Worm (Caenorhabditis elegans) whole organism, young adult: ENCODE results near the gene ebax-1.

Source experiments
- C06A6.2 ChIP-seq: fragments of 200-800 bp; sonication (Bioruptor generic); conservative IDR thresholded peaks from 2 replicates; pipeline ENCODE4 v1.3.6; 2022; ENCODE audit warnings: missing genetic modification characterization, missing compliant biosample characterization
- C17E4.6 ChIP-seq: fragments of 200-800 bp; sonication (Bioruptor generic); IDR thresholded peaks from 2 replicates; pipeline ENCODE4 v1.3.6; 2022; ENCODE audit warnings: missing genetic modification reagents, missing genetic modification characterization, missing compliant biosample characterization
- D2030.7 ChIP-seq: fragments of 200-800 bp; sonication (Bioruptor generic); IDR thresholded peaks from 2 replicates; pipeline ENCODE4 v1.3.6; 2022; ENCODE audit warnings: missing genetic modification reagents, missing genetic modification characterization, missing compliant biosample characterization
- F23B12.7 ChIP-seq: sonication (generic microtip); optimal IDR thresholded peaks from 2 replicates; lab custom pipeline; 2017; ENCODE audit warnings: missing genetic modification characterization, mild to moderate bottlenecking, missing compliant biosample characterization, antibody characterized with exemption, moderate library complexity; ENCODE audit not compliant: insufficient read depth
- F57A8.1 ChIP-seq: fragments of 200-800 bp; sonication (Bioruptor generic); optimal IDR thresholded peaks from 2 replicates; lab custom pipeline; 2018; ENCODE audit warnings: mild to moderate bottlenecking, missing genetic modification characterization, moderate library complexity, missing compliant biosample characterization
- Y53F4B.3 ChIP-seq: fragments of 200-800 bp; sonication (Bioruptor generic); IDR thresholded peaks from 2 replicates; pipeline ENCODE4 v1.3.6; 2022; ENCODE audit warnings: missing genetic modification reagents, missing genetic modification characterization, missing compliant biosample characterization
- ZK185.1 ChIP-seq: sonication (generic microtip); optimal IDR thresholded peaks from 2 replicates; lab custom pipeline; 2016; ENCODE audit warnings: mild to moderate bottlenecking, missing genetic modification characterization, missing compliant biosample characterization; ENCODE audit not compliant: poor library complexity, severe bottlenecking
- attf-5 ChIP-seq: fragments of 200-800 bp; sonication (Bioruptor generic); optimal IDR thresholded peaks from 2 replicates; lab custom pipeline; 2018; ENCODE audit warnings: mild to moderate bottlenecking, missing genetic modification characterization, missing compliant biosample characterization
- attf-6 ChIP-seq: fragments of 200-800 bp; sonication (Bioruptor generic); IDR thresholded peaks from 2 replicates; pipeline ENCODE4 v1.3.6; 2022; ENCODE audit warnings: missing genetic modification reagents, missing genetic modification characterization, missing compliant biosample characterization
- cebp-1 ChIP-seq, 2 experiments: fragments of 200-800 bp in 1 of 2; sonication (Bioruptor generic) in 1 of 2; sonication (generic microtip) in 1 of 2; IDR thresholded peaks in 1 of 2; optimal IDR thresholded peaks in 1 of 2; 2 replicates each; pipeline versions ENCODE4 v1.3.6 to Lab custom; 2017 to 2022; ENCODE audit warnings: missing compliant biosample characterization in 2 of 2, missing genetic modification characterization in 2 of 2, mild to moderate bottlenecking in 1 of 2, missing genetic modification reagents in 1 of 2, moderate library complexity in 1 of 2
- cebp-2 ChIP-seq: fragments of 200-800 bp; sonication (Bioruptor generic); IDR thresholded peaks from 2 replicates; pipeline ENCODE4 v1.3.6; 2022; ENCODE audit warnings: missing genetic modification characterization, missing compliant biosample characterization
- ceh-91 ChIP-seq: fragments of 200-800 bp; sonication (Bioruptor generic); IDR thresholded peaks from 2 replicates; pipeline ENCODE4 v1.3.6; 2022; ENCODE audit warnings: missing genetic modification reagents, missing genetic modification characterization, missing compliant biosample characterization
- dox-1 ChIP-seq: fragments of 200-800 bp; sonication (Bioruptor generic); IDR thresholded peaks from 2 replicates; pipeline ENCODE4 v1.3.6; 2022; ENCODE audit warnings: missing genetic modification reagents, missing genetic modification characterization, missing compliant biosample characterization
- dpl-1 ChIP-seq: fragments of 150-350 bp; optimal IDR thresholded peaks from 2 replicates; lab custom pipeline; 2014; ENCODE audit warnings: missing biosample characterization, missing genetic modification reagents, missing genetic modification characterization
- efl-1 ChIP-seq: fragments of 150-350 bp; optimal IDR thresholded peaks from 2 replicates; lab custom pipeline; 2014; ENCODE audit warnings: missing biosample characterization, missing genetic modification reagents, missing genetic modification characterization
- ekl-4 ChIP-seq: fragments of 200-800 bp; sonication (Bioruptor generic); IDR thresholded peaks from 2 replicates; pipeline ENCODE4 v1.3.6; 2022; ENCODE audit warnings: missing genetic modification reagents, missing genetic modification characterization, missing compliant biosample characterization
- ets-4 ChIP-seq: fragments of 200-800 bp; sonication (Bioruptor generic); optimal IDR thresholded peaks from 2 replicates; lab custom pipeline; 2018; ENCODE audit warnings: mild to moderate bottlenecking, missing genetic modification characterization, missing compliant biosample characterization
- hrde-1 ChIP-seq: sonication (generic microtip); optimal IDR thresholded peaks from 2 replicates; lab custom pipeline; 2016; ENCODE audit warnings: missing genetic modification characterization, mild to moderate bottlenecking, missing compliant biosample characterization, moderate library complexity, missing genotype, missing genetic modification reagents, borderline replicate concordance
- hsf-1 ChIP-seq: fragments of 200-800 bp; sonication (Bioruptor generic); IDR thresholded peaks from 2 replicates; pipeline ENCODE4 v1.3.6; 2022; ENCODE audit warnings: missing genetic modification reagents, missing genetic modification characterization, missing compliant biosample characterization
- lin-35 ChIP-seq, 3 experiments: fragments of 150-350 bp in 2 of 3; sonication (generic microtip) in 1 of 3; optimal IDR thresholded peaks; 2 replicates each; lab custom pipeline; 2014 to 2018; ENCODE audit warnings: missing biosample characterization in 3 of 3, missing genetic modification characterization in 3 of 3, missing genetic modification reagents in 3 of 3
- lin-54 ChIP-seq: fragments of 200-800 bp; sonication (Bioruptor generic); optimal IDR thresholded peaks from 2 replicates; lab custom pipeline; 2018; ENCODE audit warnings: mild to moderate bottlenecking, missing genetic modification characterization, missing compliant biosample characterization
- lsl-1 ChIP-seq: fragments of 200-800 bp; sonication (Bioruptor generic); optimal IDR thresholded peaks from 2 replicates; lab custom pipeline; 2018; ENCODE audit warnings: mild to moderate bottlenecking, missing genetic modification characterization, moderate library complexity, missing compliant biosample characterization
- madf-6 ChIP-seq: fragments of 200-800 bp; sonication (Bioruptor generic); IDR thresholded peaks from 2 replicates; pipeline ENCODE4 v1.3.6; 2022; ENCODE audit warnings: missing genetic modification reagents, missing genetic modification characterization, missing compliant biosample characterization
- madf-8 ChIP-seq: fragments of 200-800 bp; sonication (Bioruptor generic); conservative IDR thresholded peaks from 2 replicates; pipeline ENCODE4 v1.3.6; 2022; ENCODE audit warnings: missing genetic modification reagents, missing genetic modification characterization, missing compliant biosample characterization
- mcd-1 ChIP-seq: fragments of 200-800 bp; sonication (Bioruptor generic); IDR thresholded peaks from 2 replicates; pipeline ENCODE4 v1.3.6; 2022; ENCODE audit warnings: missing genetic modification reagents, missing genetic modification characterization, missing compliant biosample characterization
- nhr-27 ChIP-seq: fragments of 200-800 bp; sonication (Bioruptor generic); optimal IDR thresholded peaks from 2 replicates; lab custom pipeline; 2018; ENCODE audit warnings: mild to moderate bottlenecking, missing genetic modification characterization, moderate library complexity, missing compliant biosample characterization
- nhr-80 ChIP-seq: sonication (generic microtip); optimal IDR thresholded peaks from 2 replicates; lab custom pipeline; 2016; ENCODE audit warnings: missing genetic modification characterization, missing compliant biosample characterization
- pbrm-1 ChIP-seq: fragments of 200-800 bp; sonication (Bioruptor generic); IDR thresholded peaks from 2 replicates; pipeline ENCODE4 v1.3.6; 2022; ENCODE audit warnings: missing genetic modification reagents, missing genetic modification characterization, missing compliant biosample characterization
- repo-1 ChIP-seq: sonication (generic microtip); optimal IDR thresholded peaks from 2 replicates; lab custom pipeline; 2017; ENCODE audit warnings: mild to moderate bottlenecking, missing genetic modification characterization, missing compliant biosample characterization
- snpc-3.4 ChIP-seq: sonication (generic microtip); optimal IDR thresholded peaks from 2 replicates; lab custom pipeline; 2017; ENCODE audit warnings: missing genetic modification characterization, mild to moderate bottlenecking, missing compliant biosample characterization, antibody characterized with exemption, moderate library complexity, missing genotype, missing genetic modification reagents
- tbp1 ChIP-seq: fragments of 200-800 bp; sonication (Bioruptor generic); optimal IDR thresholded peaks from 2 replicates; lab custom pipeline; 2018; ENCODE audit warnings: mild to moderate bottlenecking, missing genetic modification characterization, missing compliant biosample characterization
- tbx-9 ChIP-seq: sonication (generic microtip); optimal IDR thresholded peaks from 2 replicates; lab custom pipeline; 2016; ENCODE audit warnings: borderline replicate concordance, missing genetic modification characterization, inconsistent platforms, missing compliant biosample characterization
- unc-130 ChIP-seq: sonication (generic microtip); optimal IDR thresholded peaks from 2 replicates; lab custom pipeline; 2016; ENCODE audit warnings: missing genetic modification reagents, missing genetic modification characterization, missing compliant biosample characterization
- unc-62 ChIP-seq: fragments of 150-350 bp; optimal IDR thresholded peaks from 2 replicates; lab custom pipeline; 2014; ENCODE audit warnings: missing biosample characterization, missing genetic modification reagents, missing genetic modification characterization
- xnd-1 ChIP-seq: sonication (generic microtip); optimal IDR thresholded peaks from 2 replicates; lab custom pipeline; 2016; ENCODE audit warnings: missing genotype, missing genetic modification reagents, missing genetic modification characterization, missing compliant biosample characterization
- zim-3 ChIP-seq: sonication (generic microtip); optimal IDR thresholded peaks from 2 replicates; lab custom pipeline; 2017; ENCODE audit warnings: mild to moderate bottlenecking, missing genetic modification characterization, moderate library complexity, missing compliant biosample characterization

Gene ebax-1

DNA sequence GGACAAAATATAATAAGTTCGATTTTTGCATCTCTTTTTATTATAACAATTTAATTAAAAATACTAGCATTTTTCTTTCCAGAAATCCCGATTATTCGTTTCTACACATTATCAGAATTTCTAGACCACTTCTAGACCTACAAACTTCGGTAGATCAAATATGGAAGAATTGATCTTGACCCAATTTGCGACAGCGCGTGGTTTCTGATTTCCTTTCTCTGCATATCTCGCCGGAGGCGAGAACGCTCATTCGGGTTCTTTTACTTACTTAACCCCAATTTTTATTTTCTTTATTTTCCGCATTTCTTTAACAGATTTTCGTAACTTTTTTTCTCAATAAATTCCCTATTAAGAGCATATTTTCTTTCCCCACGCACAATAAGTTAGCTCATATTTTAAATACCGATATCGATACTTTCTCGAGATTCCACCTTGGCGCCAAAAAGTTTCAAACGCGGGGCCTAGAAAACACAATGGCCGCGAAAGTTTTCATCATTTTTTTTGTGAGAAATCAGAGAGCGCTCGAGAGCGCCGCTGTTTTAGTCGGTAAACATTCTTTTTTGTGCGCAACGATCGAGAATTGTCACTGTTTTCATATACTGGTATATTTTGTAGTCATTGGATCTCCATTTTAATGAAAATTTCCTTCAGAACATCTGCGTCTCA lies 44.2 kb upstream of the ebax-1 start:
- TF ChIP-seq ZK185.1 (tag; lab: Kevin White, UChicago) (peak; percentile 24), madf-6 (peak; percentile 91), hsf-1 (GFP tag; lab: Robert Waterston, UW) (0 out of 2 replicates have a peak, but pooled peaks have one; percentile 48), tbx-9 (no peak), lsl-1 (GFP tag; lab: Kevin White, UChicago) (peak; percentile 20), repo-1 (no peak), zim-3 (tag; lab: Kevin White, UChicago) (no peak), dpl-1 (GFP tag; lab: Kevin White, UChicago) (peak; percentile 56), ceh-91 (GFP tag; lab: Robert Waterston, UW) (peak; percentile 42; the same call in 1 of the 2 replicates), unc-130 (GFP tag; lab: Kevin White, UChicago) (peak; percentile 1), pbrm-1 (GFP tag; lab: Robert Waterston, UW) (peak; percentile 20; the same call in 1 of the 2 replicates), D2030.7 (GFP tag; lab: Robert Waterston, UW) (peak; percentile 44), hrde-1 (tag; lab: Kevin White, UChicago) (no peak), attf-5 (GFP tag; lab: Kevin White, UChicago) (no peak), efl-1 (peak; percentile 81), cebp-2 (GFP tag; lab: Robert Waterston, UW) (no peak), xnd-1 (tag; lab: Kevin White, UChicago) (peak; percentile 64), lin-35 (GFP tag; optimal IDR thresholded peaks at IDR 0.05; lab: Kevin White, UChicago) (peak in 1 of 3 experiments; percentile 59), madf-8 (GFP tag; lab: Robert Waterston, UW) (peak; percentile 82), nhr-27 (tag; lab: Kevin White, UChicago) (no peak), dox-1 (GFP tag; lab: Robert Waterston, UW) (peak; percentile 62; the same call in 1 of the 2 replicates), Y53F4B.3 (GFP tag; lab: Robert Waterston, UW) (no peak), lin-54 (GFP tag; lab: Kevin White, UChicago) (peak; percentile 48)

DNA sequence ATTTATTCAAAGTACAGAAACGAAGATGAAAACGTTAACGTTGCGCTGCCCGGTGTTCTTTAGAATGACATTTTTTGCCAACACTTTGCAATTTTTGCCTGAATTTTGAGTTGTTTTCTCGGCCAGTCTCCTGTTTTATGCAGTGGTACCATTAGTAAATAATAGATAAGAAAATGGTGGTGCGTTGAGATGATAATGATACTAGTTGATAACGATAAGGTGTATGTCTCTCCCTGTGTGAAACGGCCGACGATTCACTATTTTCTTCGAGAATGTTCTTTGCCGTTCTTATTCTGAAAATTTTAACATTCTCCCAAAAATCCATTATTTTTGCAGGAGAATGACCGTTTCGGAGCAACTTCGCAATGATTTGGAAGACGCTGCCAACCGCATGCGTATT lies 43.5 kb upstream of the ebax-1 start, which contains the start of gene tkt-1:
TSS of gene tkt-1 (plus strand) at position 337 of the 400 bp plus-strand sequence.
- TF ChIP-seq snpc-3.4 (tag; lab: Kevin White, UChicago): no peak
- no peak for TF ChIP-seq unc-62 (GFP tag; lab: Kevin White, UChicago)
- TF ChIP-seq F57A8.1: no peak
- no peak for TF ChIP-seq mcd-1 (GFP tag; lab: Robert Waterston, UW)
- TF ChIP-seq F23B12.7: no peak
- peak; percentile 74 for TF ChIP-seq hsf-1 (GFP tag; lab: Robert Waterston, UW)
- no peak for TF ChIP-seq cebp-1 (GFP tag; IDR thresholded peaks at IDR 0.05; lab: Robert Waterston, UW)
- peak; percentile 4 for TF ChIP-seq cebp-1 (tag; optimal IDR thresholded peaks at IDR 0.05; lab: Kevin White, UChicago)
- peak; percentile 10 for TF ChIP-seq tbp1 (GFP tag; lab: Kevin White, UChicago)
- peak; percentile 26 for TF ChIP-seq ets-4 (GFP tag; lab: Kevin White, UChicago)
- peak; percentile 74 for TF ChIP-seq nhr-80 (tag; lab: Kevin White, UChicago)
- 0 out of 2 replicates have a peak, but pooled peaks have one; percentile 40 for TF ChIP-seq ekl-4 (GFP tag; lab: Robert Waterston, UW)
- no peak for TF ChIP-seq C17E4.6 (GFP tag; lab: Robert Waterston, UW)
- TF ChIP-seq attf-6 (GFP tag; lab: Robert Waterston, UW): no peak
- no peak for TF ChIP-seq C06A6.2
- no peak for TF ChIP-seq cebp-2 (GFP tag; lab: Robert Waterston, UW)
